Worm (Caenorhabditis elegans) whole organism, L2 larva: ENCODE measurements around the gene str-225.

Experiments used
- F13H6.1 ChIP-seq: sonication (generic microtip); optimal IDR thresholded peaks from 2 replicates; lab custom pipeline; 2016; ENCODE audit warnings: missing genetic modification characterization, missing compliant biosample characterization
- ZK546.5 ChIP-seq: sonication (generic microtip); optimal IDR thresholded peaks from 2 replicates; lab custom pipeline; 2017; ENCODE audit warnings: missing biosample characterization, missing genetic modification characterization
- aly-2 ChIP-seq: fragments of 150-350 bp; optimal IDR thresholded peaks from 2 replicates; lab custom pipeline; 2014; ENCODE audit warnings: missing biosample characterization, missing genetic modification characterization
- ama-1 ChIP-seq: fragments of 150-350 bp; optimal IDR thresholded peaks from 2 replicates; lab custom pipeline; 2018; ENCODE audit warnings: inconsistent platforms
- ceh-16 ChIP-seq: fragments of 150-350 bp; optimal IDR thresholded peaks from 2 replicates; lab custom pipeline; 2014; ENCODE audit warnings: missing biosample characterization, missing genetic modification characterization
- elt-3 ChIP-seq: sonication (generic microtip); optimal IDR thresholded peaks from 2 replicates; lab custom pipeline; 2017; ENCODE audit warnings: missing biosample characterization, missing genetic modification characterization
- lin-13 ChIP-seq: fragments of 150-350 bp; optimal IDR thresholded peaks from 2 replicates; lab custom pipeline; 2014; ENCODE audit warnings: missing biosample characterization, missing genetic modification reagents, missing genetic modification characterization
- mab-5 ChIP-seq: fragments of 150-350 bp; optimal IDR thresholded peaks from 2 replicates; lab custom pipeline; 2014; ENCODE audit warnings: missing biosample characterization, missing genetic modification characterization
- mdl-1 ChIP-seq, 2 experiments: fragments of 150-350 bp in 1 of 2; sonication (generic microtip) in 1 of 2; optimal IDR thresholded peaks; 2 replicates each; lab custom pipeline; 2017; ENCODE audit warnings: missing biosample characterization in 2 of 2, missing genetic modification characterization in 2 of 2
- nhr-10 ChIP-seq: sonication (generic microtip); optimal IDR thresholded peaks from 2 replicates; lab custom pipeline; 2017; ENCODE audit warnings: missing biosample characterization, missing genetic modification characterization
- nhr-12 ChIP-seq: fragments of 150-350 bp; optimal IDR thresholded peaks from 2 replicates; lab custom pipeline; 2014; ENCODE audit warnings: missing biosample characterization, missing genetic modification characterization
- zag-1 ChIP-seq: fragments of 150-350 bp; optimal IDR thresholded peaks from 2 replicates; lab custom pipeline; 2014; ENCODE audit warnings: missing biosample characterization, missing genetic modification characterization

ce11 chrV:3552740-3553469, 45.3 kb downstream of the str-225 start, which contains the start of gene T24A6.20:
- TF ChIP-seq mdl-1 (tag; optimal IDR thresholded peaks at IDR 0.05; lab: Kevin White, UChicago) (no peak), zag-1 (tag; lab: Kevin White, UChicago) (no peak), elt-3 (tag; lab: Kevin White, UChicago) (no peak), F13H6.1 (tag; lab: Kevin White, UChicago) (no peak), nhr-10 (tag; lab: Kevin White, UChicago) (no peak), ceh-16 (tag; lab: Kevin White, UChicago) (no peak), ama-1 (lab: Kevin White, UChicago) (no peak), aly-2 (no peak), nhr-12 (no peak), ZK546.5 (no peak), lin-13 (GFP tag; lab: Kevin White, UChicago) (no peak), mab-5 (tag; lab: Kevin White, UChicago) (no peak)
